Worm (Caenorhabditis elegans) whole organism, L2 larva: Measurements from ENCODE around the gene ddx-23.
A peak's percentile ranks its signal among the peaks of the same experiment; 100 is the strongest.

ENCODE experiments used
- C34F6.9 ChIP-seq: fragments of 150-350 bp; optimal IDR thresholded peaks from 2 replicates; lab custom pipeline; 2014; ENCODE audit warnings: missing biosample characterization, missing genetic modification characterization
- F13H6.1 ChIP-seq: sonication (generic microtip); optimal IDR thresholded peaks from 2 replicates; lab custom pipeline; 2016; ENCODE audit warnings: missing genetic modification characterization, missing compliant biosample characterization
- R02D3.7 ChIP-seq: fragments of 150-350 bp; optimal IDR thresholded peaks from 2 replicates; lab custom pipeline; 2014; ENCODE audit warnings: missing biosample characterization, missing genetic modification characterization
- Y55F3AM.14 ChIP-seq: fragments of 200-800 bp; sonication (Bioruptor generic); optimal IDR thresholded peaks from 2 replicates; lab custom pipeline; 2018; ENCODE audit warnings: mild to moderate bottlenecking, missing genetic modification characterization, missing compliant biosample characterization
- alr-1 ChIP-seq: fragments of 150-350 bp; optimal IDR thresholded peaks from 2 replicates; lab custom pipeline; 2014; ENCODE audit warnings: missing biosample characterization, missing genetic modification characterization
- ama-1 ChIP-seq: fragments of 150-350 bp; optimal IDR thresholded peaks from 2 replicates; lab custom pipeline; 2018; ENCODE audit warnings: inconsistent platforms
- blmp-1 ChIP-seq: sonication (generic microtip); optimal IDR thresholded peaks from 2 replicates; lab custom pipeline; 2017; ENCODE audit warnings: missing genetic modification characterization, mild to moderate bottlenecking, missing compliant biosample characterization, antibody characterized with exemption, moderate library complexity; ENCODE audit not compliant: insufficient read depth
- ceh-16 ChIP-seq: fragments of 150-350 bp; optimal IDR thresholded peaks from 2 replicates; lab custom pipeline; 2014; ENCODE audit warnings: missing biosample characterization, missing genetic modification characterization
- ceh-82 ChIP-seq: fragments of 150-350 bp; optimal IDR thresholded peaks from 2 replicates; lab custom pipeline; 2014; ENCODE audit warnings: missing biosample characterization, missing genetic modification characterization
- crh-2 ChIP-seq: sonication (generic microtip); optimal IDR thresholded peaks from 2 replicates; lab custom pipeline; 2017; ENCODE audit warnings: missing biosample characterization, missing genetic modification characterization
- dmd-4 ChIP-seq: sonication (generic microtip); optimal IDR thresholded peaks from 2 replicates; lab custom pipeline; 2017; ENCODE audit warnings: missing biosample characterization, missing genetic modification characterization
- egl-27 ChIP-seq: sonication (generic microtip); optimal IDR thresholded peaks from 3 replicates; lab custom pipeline; 2017; ENCODE audit warnings: missing biosample characterization, missing genetic modification reagents, missing genetic modification characterization
- elt-1 ChIP-seq: fragments of 150-350 bp; optimal IDR thresholded peaks from 2 replicates; lab custom pipeline; 2014; ENCODE audit warnings: missing biosample characterization, missing genetic modification characterization
- fos-1 ChIP-seq: fragments of 150-350 bp; optimal IDR thresholded peaks from 2 replicates; lab custom pipeline; 2014; ENCODE audit warnings: missing biosample characterization, missing genetic modification characterization
- gmeb-1 ChIP-seq: fragments of 150-350 bp; optimal IDR thresholded peaks from 2 replicates; lab custom pipeline; 2014; ENCODE audit warnings: missing biosample characterization, missing genetic modification characterization
- lin-11 ChIP-seq: fragments of 150-350 bp; sonication (generic microtip); optimal IDR thresholded peaks from 2 replicates; lab custom pipeline; 2014; ENCODE audit warnings: missing biosample characterization, missing genetic modification characterization, inconsistent platforms, mixed read lengths
- lin-13 ChIP-seq: fragments of 150-350 bp; optimal IDR thresholded peaks from 2 replicates; lab custom pipeline; 2014; ENCODE audit warnings: missing biosample characterization, missing genetic modification reagents, missing genetic modification characterization
- lsy-2 ChIP-seq, 2 experiments: fragments of 150-350 bp in 1 of 2; sonication (generic microtip) in 1 of 2; optimal IDR thresholded peaks; 2 replicates each; lab custom pipeline; 2014 to 2017; ENCODE audit warnings: missing biosample characterization in 2 of 2, missing genetic modification characterization in 2 of 2
- mdl-1 ChIP-seq, 2 experiments: fragments of 150-350 bp in 1 of 2; sonication (generic microtip) in 1 of 2; optimal IDR thresholded peaks; 2 replicates each; lab custom pipeline; 2017; ENCODE audit warnings: missing biosample characterization in 2 of 2, missing genetic modification characterization in 2 of 2
- nhr-11 ChIP-seq: fragments of 150-350 bp; optimal IDR thresholded peaks from 2 replicates; lab custom pipeline; 2014; ENCODE audit warnings: missing biosample characterization, missing genetic modification characterization
- nhr-129 ChIP-seq: fragments of 150-350 bp; optimal IDR thresholded peaks from 2 replicates; lab custom pipeline; 2014; ENCODE audit warnings: missing biosample characterization, missing genetic modification characterization
- nhr-21 ChIP-seq: fragments of 150-350 bp; optimal IDR thresholded peaks from 2 replicates; lab custom pipeline; 2014; ENCODE audit warnings: missing biosample characterization, missing genetic modification characterization
- nhr-23 ChIP-seq: fragments of 150-350 bp; optimal IDR thresholded peaks from 2 replicates; lab custom pipeline; 2014; ENCODE audit warnings: missing biosample characterization, missing genetic modification reagents, missing genetic modification characterization
- nhr-237 ChIP-seq: fragments of 150-350 bp; optimal IDR thresholded peaks from 2 replicates; lab custom pipeline; 2014; ENCODE audit warnings: missing biosample characterization, missing genetic modification characterization
- nhr-25 ChIP-seq: fragments of 150-350 bp; sonication (generic microtip); optimal IDR thresholded peaks from 3 replicates; lab custom pipeline; 2014; ENCODE audit warnings: missing biosample characterization, missing genetic modification characterization
- nhr-6 ChIP-seq: fragments of 150-350 bp; optimal IDR thresholded peaks from 2 replicates; lab custom pipeline; 2014; ENCODE audit warnings: missing biosample characterization, missing genetic modification characterization
- peb-1 ChIP-seq: fragments of 150-350 bp; optimal IDR thresholded peaks from 2 replicates; lab custom pipeline; 2014; ENCODE audit warnings: missing biosample characterization, missing genetic modification characterization
- sma-3 ChIP-seq: sonication (generic microtip); optimal IDR thresholded peaks from 2 replicates; lab custom pipeline; 2016; ENCODE audit warnings: missing genetic modification reagents, missing genetic modification characterization, missing compliant biosample characterization
- sma-9 ChIP-seq, 2 experiments: fragments of 150-350 bp in 1 of 2; sonication (generic microtip) in 1 of 2; optimal IDR thresholded peaks; 2 replicates each; lab custom pipeline; 2014 to 2016; ENCODE audit warnings: missing genetic modification characterization in 2 of 2, mild to moderate bottlenecking in 1 of 2, missing biosample characterization in 1 of 2, missing compliant biosample characterization in 1 of 2, missing genetic modification reagents in 1 of 2, moderate library complexity in 1 of 2
- snpc-4 ChIP-seq: fragments of 150-350 bp; optimal IDR thresholded peaks from 2 replicates; lab custom pipeline; 2014; ENCODE audit warnings: missing biosample characterization, missing genetic modification characterization
- unc-39 ChIP-seq: fragments of 150-350 bp; optimal IDR thresholded peaks from 2 replicates; lab custom pipeline; 2014; ENCODE audit warnings: missing biosample characterization, missing genetic modification characterization
- unc-55 ChIP-seq: fragments of 150-350 bp; sonication (generic microtip); optimal IDR thresholded peaks from 3 replicates; lab custom pipeline; 2014; ENCODE audit warnings: missing biosample characterization, missing genetic modification reagents, missing genetic modification characterization
- unc-62 ChIP-seq: fragments of 150-350 bp; optimal IDR thresholded peaks from 2 replicates; lab custom pipeline; 2014; ENCODE audit warnings: missing biosample characterization, missing genetic modification reagents, missing genetic modification characterization
- ztf-1 ChIP-seq: fragments of 200-800 bp; sonication (Bioruptor generic); conservative IDR thresholded peaks from 2 replicates; pipeline ENCODE4 v1.3.6; 2022; ENCODE audit warnings: missing genetic modification characterization, missing compliant biosample characterization

Gene ddx-23

ce11 chrIII:5878215-5878614 lies 25.1 kb upstream of the ddx-23 start, which contains the start of the genes mig-21 and F01F1.2:
mig-21 (minus strand) TSS chrIII:5878380.
F01F1.2 (plus strand) TSS chrIII:5878554.
- TF ChIP-seq blmp-1 (tag; lab: Kevin White, UChicago) (peak; percentile 52), C34F6.9 (tag; lab: Kevin White, UChicago) (peak; percentile 18), nhr-25 (tag; lab: Kevin White, UChicago) (peak; percentile 8), peb-1 (tag; lab: Kevin White, UChicago) (no peak), mdl-1 (tag; optimal IDR thresholded peaks at IDR 0.05; lab: Kevin White, UChicago) (no peak), unc-55 (GFP tag; lab: Kevin White, UChicago) (peak; percentile 15), lsy-2 (tag; optimal IDR thresholded peaks at IDR 0.05; lab: Kevin White, UChicago) (peak in 1 of 2 experiments; percentile 76), R02D3.7 (no peak)

ce11 chrIII:5876867-5877641 lies 24.0 kb upstream of the ddx-23 start:
- peak; percentile 52 for TF ChIP-seq nhr-21 (tag; lab: Kevin White, UChicago)
- TF ChIP-seq snpc-4 = no peak
- no peak for TF ChIP-seq Y55F3AM.14 (GFP tag; lab: Kevin White, UChicago)
- no peak for TF ChIP-seq C34F6.9 (tag; lab: Kevin White, UChicago)
- TF ChIP-seq gmeb-1 (tag; lab: Kevin White, UChicago) = peak; percentile 21
- no peak for TF ChIP-seq dmd-4 (tag; lab: Kevin White, UChicago)
- no peak for TF ChIP-seq nhr-23 (tag; lab: Kevin White, UChicago)
- TF ChIP-seq unc-62 (GFP tag; lab: Kevin White, UChicago) = no peak
- TF ChIP-seq ceh-16 (tag; lab: Kevin White, UChicago) = no peak
- TF ChIP-seq R02D3.7 = no peak
- no peak for TF ChIP-seq alr-1
- no peak for TF ChIP-seq nhr-25 (tag; lab: Kevin White, UChicago)
- peak; percentile 35 for TF ChIP-seq sma-3 (GFP tag; lab: Kevin White, UChicago)
- no peak for TF ChIP-seq elt-1
- TF ChIP-seq egl-27 = no peak
- TF ChIP-seq nhr-237 (tag; lab: Kevin White, UChicago) = no peak
- TF ChIP-seq lin-11 = no peak
- TF ChIP-seq nhr-6 (tag; lab: Kevin White, UChicago) = no peak
- no peak for TF ChIP-seq nhr-11 (tag; lab: Kevin White, UChicago)
- peak in 1 of 2 experiments; percentile 21 for TF ChIP-seq lsy-2 (tag; optimal IDR thresholded peaks at IDR 0.05; lab: Kevin White, UChicago)
- TF ChIP-seq ztf-1 (GFP tag; lab: Robert Waterston, UW) = no peak
- TF ChIP-seq mdl-1 (tag; optimal IDR thresholded peaks at IDR 0.05; lab: Kevin White, UChicago) = peak in 1 of 2 experiments; percentile 5
- peak; percentile 42 for TF ChIP-seq crh-2 (tag; lab: Kevin White, UChicago)

- no peak for TF ChIP-seq sma-9 (GFP tag; optimal IDR thresholded peaks at IDR 0.05; lab: Kevin White, UChicago)
- no peak for TF ChIP-seq sma-9 (tag; optimal IDR thresholded peaks at IDR 0.05; lab: Kevin White, UChicago)
- TF ChIP-seq F13H6.1 (tag; lab: Kevin White, UChicago) = peak; percentile 15
- peak; percentile 23 for TF ChIP-seq gmeb-1 (tag; lab: Kevin White, UChicago)
- TF ChIP-seq ceh-16 (tag; lab: Kevin White, UChicago) = peak; percentile 9
- no peak for TF ChIP-seq lin-11
- peak; percentile 3 for TF ChIP-seq fos-1 (tag; lab: Kevin White, UChicago)
- TF ChIP-seq nhr-21 (tag; lab: Kevin White, UChicago) = peak; percentile 25
- TF ChIP-seq nhr-25 (tag; lab: Kevin White, UChicago) = peak; percentile 37
- TF ChIP-seq nhr-6 (tag; lab: Kevin White, UChicago) = no peak
- TF ChIP-seq blmp-1 (tag; lab: Kevin White, UChicago) = peak; percentile 6
- peak; percentile 86 for TF ChIP-seq ama-1 (lab: Kevin White, UChicago)
- peak; percentile 3 for TF ChIP-seq nhr-129
- TF ChIP-seq sma-3 (GFP tag; lab: Kevin White, UChicago) = peak; percentile 8
These were observed 23.1 kb upstream of the ddx-23 start, which contains the start of gene aldo-2 for ce11 chrIII:5876140-5876675. aldo-2 (minus strand) TSS chrIII:5876625.

ce11 chrIII:5875705-5876104 lies 22.6 kb upstream of the ddx-23 start:
- TF ChIP-seq ceh-82 (no peak), nhr-129 (no peak), unc-39 (no peak), lin-13 (GFP tag; lab: Kevin White, UChicago) (peak; percentile 5)
